Fruit fly (Drosophila melanogaster) whole organism, embryonic: Measurements from ENCODE around the gene Cyp28c1.

Experiments used
- Antp ChIP-seq: fragments of 200-800 bp; sonication (Bioruptor generic); optimal IDR thresholded peaks from 3 replicates; lab custom pipeline; 2016; ENCODE audit warnings: missing biosample characterization, missing genetic modification characterization
- Atf3 ChIP-seq: fragments of 200-800 bp; sonication (Bioruptor generic); optimal IDR thresholded peaks from 3 replicates; lab custom pipeline; 2016; ENCODE audit warnings: missing biosample characterization, missing genetic modification characterization
- CG12219 ChIP-seq: fragments of 200-800 bp; sonication (Bioruptor generic); optimal IDR thresholded peaks from 3 replicates; lab custom pipeline; 2018; ENCODE audit warnings: missing biosample characterization, mild to moderate bottlenecking, missing genetic modification characterization
- CG13894 ChIP-seq: fragments of 200-800 bp; sonication (Bioruptor generic); optimal IDR thresholded peaks from 3 replicates; lab custom pipeline; 2018; ENCODE audit warnings: missing biosample characterization, mild to moderate bottlenecking, missing genetic modification characterization, moderate library complexity
- CG15073 ChIP-seq: fragments of 200-800 bp; sonication (Bioruptor generic); optimal IDR thresholded peaks from 2 replicates; lab custom pipeline; 2016; ENCODE audit warnings: missing biosample characterization, missing genetic modification characterization
- CG15479 ChIP-seq: fragments of 200-800 bp; sonication (Bioruptor generic); optimal IDR thresholded peaks from 3 replicates; lab custom pipeline; 2019; ENCODE audit warnings: missing biosample characterization, mild to moderate bottlenecking, missing genetic modification characterization, moderate library complexity
- CG15696 ChIP-seq: fragments of 200-800 bp; sonication (Bioruptor generic); optimal IDR thresholded peaks from 2 replicates; lab custom pipeline; 2019; ENCODE audit warnings: missing biosample characterization, mild to moderate bottlenecking, missing genetic modification characterization, moderate library complexity
- CG1603 ChIP-seq: fragments of 200-800 bp; sonication (Bioruptor generic); optimal IDR thresholded peaks from 2 replicates; lab custom pipeline; 2019; ENCODE audit warnings: missing biosample characterization, mild to moderate bottlenecking, missing genetic modification characterization, moderate library complexity
- CG17912 ChIP-seq: fragments of 200-800 bp; sonication (Bioruptor generic); optimal IDR thresholded peaks from 2 replicates; lab custom pipeline; 2018; ENCODE audit warnings: missing biosample characterization, mild to moderate bottlenecking, missing genetic modification characterization
- CG2120 ChIP-seq: fragments of 200-800 bp; sonication (Bioruptor generic); optimal IDR thresholded peaks from 3 replicates; lab custom pipeline; 2016; ENCODE audit warnings: missing biosample characterization, missing genetic modification characterization
- CG31388 ChIP-seq: fragments of 200-800 bp; sonication (Bioruptor generic); optimal IDR thresholded peaks from 2 replicates; lab custom pipeline; 2016; ENCODE audit warnings: missing biosample characterization, missing genetic modification characterization
- CG32767 ChIP-seq: fragments of 200-800 bp; sonication (Bioruptor generic); IDR thresholded peaks from 2 replicates; pipeline ENCODE4 v1.3.6; 2022; ENCODE audit warnings: missing biosample characterization, missing genetic modification characterization
- CG3407 ChIP-seq: fragments of 200-800 bp; sonication (Bioruptor generic); optimal IDR thresholded peaks from 2 replicates; lab custom pipeline; 2018; ENCODE audit warnings: missing biosample characterization, mild to moderate bottlenecking, missing genetic modification characterization
- CG34376 ChIP-seq: fragments of 200-800 bp; sonication (Bioruptor generic); optimal IDR thresholded peaks from 2 replicates; lab custom pipeline; 2018; ENCODE audit warnings: missing biosample characterization, mild to moderate bottlenecking, missing genetic modification characterization
- CG3726 ChIP-seq: fragments of 200-800 bp; sonication (Bioruptor generic); IDR thresholded peaks from 3 replicates; pipeline ENCODE4, ENCODE4 v1.3.6; 2022; ENCODE audit warnings: missing biosample characterization, missing genetic modification characterization
- CG4707 ChIP-seq: fragments of 200-800 bp; sonication (Bioruptor generic); optimal IDR thresholded peaks from 2 replicates; lab custom pipeline; 2018; ENCODE audit warnings: missing biosample characterization, mild to moderate bottlenecking, missing genetic modification characterization, moderate library complexity
- CG6272 ChIP-seq: fragments of 200-800 bp; sonication (Bioruptor generic); IDR thresholded peaks from 2 replicates; pipeline ENCODE4 v1.3.6; 2022; ENCODE audit warnings: missing biosample characterization, missing genetic modification characterization
- CG6854 ChIP-seq: fragments of 200-800 bp; sonication (Bioruptor generic); optimal IDR thresholded peaks from 3 replicates; lab custom pipeline; 2017; ENCODE audit warnings: missing biosample characterization, mild to moderate bottlenecking, missing genetic modification characterization
- CG7271 ChIP-seq: fragments of 200-800 bp; sonication (Bioruptor generic); optimal IDR thresholded peaks from 2 replicates; lab custom pipeline; 2018; ENCODE audit warnings: missing biosample characterization, mild to moderate bottlenecking, missing genetic modification characterization, moderate library complexity
- CG9817 ChIP-seq: fragments of 200-800 bp; sonication (Bioruptor generic); optimal IDR thresholded peaks from 2 replicates; lab custom pipeline; 2018; ENCODE audit warnings: missing biosample characterization, mild to moderate bottlenecking, missing genetic modification characterization, moderate library complexity
- Dref ChIP-seq: fragments of 200-800 bp; sonication (Bioruptor generic); IDR thresholded peaks from 2 replicates; pipeline ENCODE4 v1.3.6; 2022; ENCODE audit warnings: missing biosample characterization, missing genetic modification characterization
- Ets97D ChIP-seq: fragments of 200-800 bp; sonication (Bioruptor generic); optimal IDR thresholded peaks from 3 replicates; lab custom pipeline; 2016; ENCODE audit warnings: missing biosample characterization, missing genetic modification characterization
- Fer3 ChIP-seq: fragments of 200-800 bp; sonication (Bioruptor generic); optimal IDR thresholded peaks from 2 replicates; lab custom pipeline; 2018; ENCODE audit warnings: missing biosample characterization, mild to moderate bottlenecking, missing genetic modification characterization, moderate library complexity
- Mad ChIP-seq: fragments of 200-800 bp; sonication (Bioruptor generic); optimal IDR thresholded peaks from 2 replicates; lab custom pipeline; 2016; ENCODE audit warnings: missing biosample characterization, missing genetic modification characterization
- PHDP ChIP-seq: fragments of 200-800 bp; sonication (Bioruptor generic); optimal IDR thresholded peaks from 3 replicates; lab custom pipeline; 2018; ENCODE audit warnings: missing biosample characterization, mild to moderate bottlenecking, missing genetic modification characterization, moderate library complexity
- Rfx ChIP-seq: fragments of 200-800 bp; sonication (Bioruptor generic); IDR thresholded peaks from 2 replicates; pipeline ENCODE4 v1.3.6; 2022; ENCODE audit warnings: missing biosample characterization, missing genetic modification characterization
- Scr ChIP-seq: fragments of 200-800 bp; sonication (Bioruptor generic); IDR thresholded peaks from 2 replicates; pipeline ENCODE4 v1.3.6; 2022; ENCODE audit warnings: missing biosample characterization, missing genetic modification characterization; ENCODE audit not compliant: partially characterized antibody
- Six4 ChIP-seq: fragments of 200-800 bp; sonication (Bioruptor generic); optimal IDR thresholded peaks from 2 replicates; lab custom pipeline; 2016; ENCODE audit warnings: missing biosample characterization, missing genetic modification characterization
- Sox100B ChIP-seq: fragments of 200-800 bp; sonication (Bioruptor generic); optimal IDR thresholded peaks from 3 replicates; lab custom pipeline; 2018; ENCODE audit warnings: missing biosample characterization, mild to moderate bottlenecking, missing genetic modification characterization
- Spps ChIP-seq: fragments of 200-800 bp; sonication (Bioruptor generic); optimal IDR thresholded peaks from 2 replicates; lab custom pipeline; 2018; ENCODE audit warnings: missing biosample characterization, mild to moderate bottlenecking, missing genetic modification characterization
- ara ChIP-seq: fragments of 200-800 bp; sonication (Bioruptor generic); IDR thresholded peaks from 2 replicates; pipeline ENCODE4 v1.3.6; 2022; ENCODE audit warnings: missing biosample characterization, missing genetic modification characterization
- bab2 ChIP-seq: fragments of 200-800 bp; sonication (Bioruptor generic); optimal IDR thresholded peaks from 2 replicates; lab custom pipeline; 2016; ENCODE audit warnings: missing biosample characterization, missing genetic modification characterization
- cad ChIP-seq: fragments of >200 bp; optimal IDR thresholded peaks from 2 replicates; lab custom pipeline; 2017; ENCODE audit warnings: missing biosample characterization, missing genetic modification characterization
- cwo ChIP-seq: fragments of 200-800 bp; sonication (Bioruptor generic); optimal IDR thresholded peaks from 3 replicates; lab custom pipeline; 2017; ENCODE audit warnings: missing biosample characterization, missing genetic modification characterization, mild to moderate bottlenecking, moderate library complexity, missing genetic modification reagents
- exex ChIP-seq: fragments of 200-800 bp; sonication (Bioruptor generic); optimal IDR thresholded peaks from 4 replicates; lab custom pipeline; 2018; ENCODE audit warnings: missing biosample characterization, mild to moderate bottlenecking, missing genetic modification characterization, moderate library complexity
- eyg ChIP-seq: fragments of 200-800 bp; sonication (Bioruptor generic); optimal IDR thresholded peaks from 3 replicates; lab custom pipeline; 2016; ENCODE audit warnings: missing biosample characterization, missing genetic modification characterization
- fd3F ChIP-seq: fragments of 200-800 bp; sonication (Bioruptor generic); optimal IDR thresholded peaks from 2 replicates; lab custom pipeline; 2018; ENCODE audit warnings: missing biosample characterization, mild to moderate bottlenecking, missing genetic modification characterization, moderate library complexity
- gem ChIP-seq: fragments of 200-800 bp; sonication (Bioruptor generic); optimal IDR thresholded peaks from 2 replicates; lab custom pipeline; 2019; ENCODE audit warnings: missing biosample characterization, mild to moderate bottlenecking, missing genetic modification characterization, moderate library complexity
- grn ChIP-seq: fragments of 200-800 bp; sonication (Bioruptor generic); optimal IDR thresholded peaks from 3 replicates; lab custom pipeline; 2017; ENCODE audit warnings: missing biosample characterization, missing genetic modification characterization
- gsb ChIP-seq: fragments of 200-800 bp; sonication (Bioruptor generic); IDR thresholded peaks from 2 replicates; pipeline ENCODE4 v1.3.6; 2022; ENCODE audit warnings: missing biosample characterization, missing genetic modification characterization
- inv ChIP-seq: fragments of 200-800 bp; sonication (Bioruptor generic); IDR thresholded peaks from 2 replicates; pipeline ENCODE4 v1.3.6; 2022; ENCODE audit warnings: missing biosample characterization, missing genetic modification characterization; ENCODE audit not compliant: partially characterized antibody
- nerfin-2 ChIP-seq: fragments of 200-800 bp; sonication (Bioruptor generic); IDR thresholded peaks from 2 replicates; pipeline ENCODE4 v1.3.6; 2022; ENCODE audit warnings: missing biosample characterization, missing genetic modification characterization; ENCODE audit not compliant: partially characterized antibody
- pan ChIP-seq, 4 experiments: fragments of >200 bp in 3 of 4; fragments of 200-800 bp in 1 of 4; sonication (Bioruptor generic) in 1 of 4; optimal IDR thresholded peaks in 3 of 4; IDR thresholded peaks in 1 of 4; 2 replicates each; pipeline versions ENCODE4 v1.3.6 to Lab custom; 2017 to 2022; ENCODE audit warnings: missing biosample characterization in 2 of 4, missing genetic modification characterization in 2 of 4, mixed read lengths in 1 of 4
- psq ChIP-seq: fragments of 200-800 bp; sonication (Bioruptor generic); optimal IDR thresholded peaks from 2 replicates; lab custom pipeline; 2017; ENCODE audit warnings: missing biosample characterization, missing genetic modification characterization
- sens-2 ChIP-seq: fragments of 200-800 bp; sonication (Bioruptor generic); IDR thresholded peaks from 2 replicates; pipeline ENCODE4 v1.3.6; 2022; ENCODE audit warnings: missing biosample characterization, missing genetic modification characterization
- tap ChIP-seq: fragments of 200-800 bp; optimal IDR thresholded peaks from 3 replicates; lab custom pipeline; 2019; ENCODE audit warnings: missing biosample characterization, mild to moderate bottlenecking, missing genetic modification characterization, moderate library complexity
- wdn ChIP-seq: fragments of 200-800 bp; sonication (Bioruptor generic); IDR thresholded peaks from 2 replicates; pipeline ENCODE4 v1.3.6; 2022; ENCODE audit warnings: missing biosample characterization, missing genetic modification characterization
- zen ChIP-seq: fragments of 200-800 bp; sonication (Bioruptor generic); optimal IDR thresholded peaks from 3 replicates; lab custom pipeline; 2018; ENCODE audit warnings: missing biosample characterization, mild to moderate bottlenecking, missing genetic modification characterization, moderate library complexity

Gene Cyp28c1

dm6 chrX:11792415-11793328, 46.7 kb upstream of the Cyp28c1 start, which contains the start of gene CkIIbeta (continued):
- peak; percentile 92 for TF ChIP-seq grn (GFP tag; lab: Kevin White, UChicago)
- TF ChIP-seq Mad (GFP tag; lab: Kevin White, UChicago): peak; percentile 5
- no peak for TF ChIP-seq Six4 (GFP tag; lab: Kevin White, UChicago)
- no peak for TF ChIP-seq ara (GFP tag; lab: Robert Waterston, UW)
- peak; percentile 61 for TF ChIP-seq exex
- no peak for TF ChIP-seq cad (GFP tag; lab: Kevin White, UChicago)
- no peak for TF ChIP-seq Sox100B (GFP tag; lab: Kevin White, UChicago)
- TF ChIP-seq CG3407 (GFP tag; lab: Kevin White, UChicago): no peak
- TF ChIP-seq CG34376 (GFP tag; lab: Kevin White, UChicago): peak; percentile 18
- TF ChIP-seq CG13894 (tag; lab: Kevin White, UChicago): no peak
- no peak for TF ChIP-seq CG12219 (GFP tag; lab: Kevin White, UChicago)
- TF ChIP-seq Dref (GFP tag; lab: Robert Waterston, UW): peak; percentile 90
- TF ChIP-seq Ets97D (GFP tag; lab: Kevin White, UChicago): peak; percentile 85
- TF ChIP-seq tap (tag; lab: Kevin White, UChicago): no peak
- no peak for TF ChIP-seq sens-2 (GFP tag; lab: Robert Waterston, UW)
- peak; percentile 97 for TF ChIP-seq inv (GFP tag; lab: Robert Waterston, UW)
- TF ChIP-seq CG3726: no peak
- peak; percentile 95 for TF ChIP-seq Scr
- TF ChIP-seq Antp (GFP tag; lab: Kevin White, UChicago): peak; percentile 62
- peak; percentile 5 for TF ChIP-seq CG9817 (tag; lab: Kevin White, UChicago)
- peak; percentile 45 for TF ChIP-seq Atf3
- peak; percentile 69 for TF ChIP-seq Rfx (GFP tag; lab: Robert Waterston, UW)
- no peak for TF ChIP-seq eyg (GFP tag; lab: Kevin White, UChicago)
- TF ChIP-seq CG31388 (GFP tag; lab: Kevin White, UChicago): no peak
- peak; percentile 73 for TF ChIP-seq zen (tag; lab: Kevin White, UChicago)
- TF ChIP-seq gem: no peak
- TF ChIP-seq CG15696 (tag; lab: Kevin White, UChicago): no peak
- TF ChIP-seq CG6854: no peak
- TF ChIP-seq nerfin-2: peak; percentile 88
- no peak for TF ChIP-seq fd3F
- no peak for TF ChIP-seq pan (optimal IDR thresholded peaks at IDR 0.05; lab: Kevin White, UChicago)
- TF ChIP-seq pan (GFP tag; optimal IDR thresholded peaks at IDR 0.05 in 1 of 2, IDR thresholded peaks at IDR 0.05 in 1 of 2): no peak
- no peak for TF ChIP-seq CG32767
- TF ChIP-seq bab2: peak; percentile 54
- no peak for TF ChIP-seq CG7271
- TF ChIP-seq wdn (GFP tag; lab: Robert Waterston, UW): no peak
- no peak for TF ChIP-seq PHDP (tag; lab: Kevin White, UChicago)
- TF ChIP-seq psq (GFP tag; lab: Kevin White, UChicago): no peak
- TF ChIP-seq Spps (tag; lab: Kevin White, UChicago): peak; percentile 18
- peak; percentile 81 for TF ChIP-seq CG1603
- no peak for TF ChIP-seq cwo (GFP tag; lab: Kevin White, UChicago)
- peak; percentile 7 for TF ChIP-seq Fer3
- TF ChIP-seq gsb (GFP tag; lab: Robert Waterston, UW): no peak
- TF ChIP-seq CG6272: peak; percentile 66; the same call in 1 of the 2 replicates
- peak; percentile 46 for TF ChIP-seq CG15479 (GFP tag; lab: Kevin White, UChicago)
- TF ChIP-seq CG2120 (GFP tag; lab: Kevin White, UChicago): peak; percentile 68
- no peak for TF ChIP-seq CG17912 (GFP tag; lab: Kevin White, UChicago)
- TF ChIP-seq CG4707 (GFP tag; lab: Kevin White, UChicago): no peak
- TF ChIP-seq CG15073: no peak
